Fruit fly (Drosophila melanogaster) whole organism, adult: Measurements from ENCODE around the gene CG43348.
A peak's percentile ranks its signal among the peaks of the same experiment; 100 is the strongest.

ENCODE experiments used
- CG11617 ChIP-seq: fragments of 200-800 bp; sonication (Bioruptor generic); optimal IDR thresholded peaks from 2 replicates; lab custom pipeline; 2017; ENCODE audit warnings: mild to moderate bottlenecking, missing biosample characterization, missing genetic modification reagents, missing genetic modification characterization
- CG12768 ChIP-seq: fragments of 200-800 bp; sonication (Bioruptor generic); optimal IDR thresholded peaks from 2 replicates; lab custom pipeline; 2017; ENCODE audit warnings: missing biosample characterization, missing genetic modification characterization, mild to moderate bottlenecking, moderate library complexity, missing genetic modification reagents
- CG14711 ChIP-seq: fragments of 200-800 bp; sonication (Bioruptor generic); optimal IDR thresholded peaks from 2 replicates; lab custom pipeline; 2018; ENCODE audit warnings: missing biosample characterization, mild to moderate bottlenecking, missing genetic modification characterization, moderate library complexity
- CG1620 ChIP-seq: fragments of 200-800 bp; sonication (Bioruptor generic); optimal IDR thresholded peaks from 2 replicates; lab custom pipeline; 2016; ENCODE audit warnings: missing biosample characterization, missing genetic modification characterization
- CG33017 ChIP-seq: fragments of 200-800 bp; sonication (Bioruptor generic); optimal IDR thresholded peaks from 2 replicates; lab custom pipeline; 2018; ENCODE audit warnings: missing biosample characterization, mild to moderate bottlenecking, missing genetic modification characterization, moderate library complexity
- CG5204 ChIP-seq: fragments of 200-800 bp; sonication (Bioruptor generic); optimal IDR thresholded peaks from 2 replicates; lab custom pipeline; 2016; ENCODE audit warnings: missing biosample characterization, missing genetic modification characterization
- CG7045 ChIP-seq: fragments of 200-800 bp; sonication (Bioruptor generic); optimal IDR thresholded peaks from 2 replicates; lab custom pipeline; 2017; ENCODE audit warnings: missing biosample characterization, mild to moderate bottlenecking, missing genetic modification characterization
- CG7101 ChIP-seq: fragments of 200-800 bp; sonication (Bioruptor generic); optimal IDR thresholded peaks from 2 replicates; lab custom pipeline; 2018; ENCODE audit warnings: missing biosample characterization, mild to moderate bottlenecking, missing genetic modification characterization, moderate library complexity
- Clk ChIP-seq: fragments of 200-800 bp; sonication (Bioruptor generic); optimal IDR thresholded peaks from 2 replicates; lab custom pipeline; 2017; ENCODE audit warnings: missing biosample characterization, missing genetic modification characterization
- Crg-1 ChIP-seq: fragments of 200-800 bp; sonication (Bioruptor generic); optimal IDR thresholded peaks from 2 replicates; lab custom pipeline; 2016; ENCODE audit warnings: missing biosample characterization, missing genetic modification characterization
- Mnt ChIP-seq: fragments of 200-800 bp; sonication (Bioruptor generic); optimal IDR thresholded peaks from 2 replicates; lab custom pipeline; 2016; ENCODE audit warnings: missing biosample characterization, mild to moderate bottlenecking, missing genetic modification characterization
- bab1 ChIP-seq: fragments of 200-800 bp; sonication (Bioruptor generic); optimal IDR thresholded peaks from 3 replicates; lab custom pipeline; 2019; ENCODE audit warnings: missing biosample characterization, mild to moderate bottlenecking, missing genetic modification characterization, moderate library complexity
- cic ChIP-seq: fragments of 200-800 bp; sonication (Bioruptor generic); optimal IDR thresholded peaks from 2 replicates; lab custom pipeline; 2017; ENCODE audit warnings: missing biosample characterization, mild to moderate bottlenecking, missing genetic modification characterization, moderate library complexity
- cnc ChIP-seq, 2 experiments: fragments of >200 bp; optimal IDR thresholded peaks; 2 replicates each; lab custom pipeline; 2017
- kay ChIP-seq: fragments of 200-800 bp; sonication (Bioruptor generic); peaks from one replicate; lab custom pipeline; 2016; ENCODE audit warnings: missing biosample characterization, missing genetic modification characterization, borderline replicate concordance
- ovo ChIP-seq: fragments of 200-800 bp; sonication (Bioruptor generic); optimal IDR thresholded peaks from 2 replicates; lab custom pipeline; 2016; ENCODE audit warnings: missing biosample characterization, missing genetic modification characterization
- pad ChIP-seq: fragments of 200-800 bp; sonication (Bioruptor generic); optimal IDR thresholded peaks from 3 replicates; lab custom pipeline; 2017; ENCODE audit warnings: missing biosample characterization, missing genetic modification characterization, mild to moderate bottlenecking, moderate library complexity, missing genetic modification reagents
- tj ChIP-seq: fragments of 200-800 bp; sonication (Bioruptor generic); optimal IDR thresholded peaks from 3 replicates; lab custom pipeline; 2017; ENCODE audit warnings: missing biosample characterization, mild to moderate bottlenecking, missing genetic modification characterization, moderate library complexity
- toe ChIP-seq: fragments of 200-800 bp; sonication (Bioruptor generic); optimal IDR thresholded peaks from 2 replicates; lab custom pipeline; 2016; ENCODE audit warnings: missing biosample characterization, missing genetic modification characterization

Gene CG43348

DNA sequence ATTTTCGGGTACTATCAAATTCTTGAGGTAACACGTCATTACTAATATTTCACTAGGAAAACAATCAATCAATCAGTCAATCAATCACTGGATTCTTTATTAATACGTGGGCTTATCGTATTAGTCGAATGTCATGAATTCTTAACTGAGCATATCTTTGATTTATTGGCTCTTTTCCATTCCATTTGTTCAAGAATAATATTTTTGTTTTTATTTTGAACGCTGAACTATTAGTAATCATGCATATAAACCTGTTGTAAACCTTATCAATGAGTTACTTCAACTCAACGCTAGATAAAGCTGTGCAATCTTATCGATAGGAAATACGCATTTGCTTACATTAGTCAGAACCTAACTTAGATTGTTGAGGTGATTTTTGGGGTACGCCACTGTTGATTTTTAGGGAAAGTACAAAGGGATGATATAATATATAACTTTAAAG, 2.2 kb downstream of the CG43348 start:
- TF ChIP-seq CG33017 (tag; lab: Kevin White, UChicago): no peak
- TF ChIP-seq kay: peak; percentile 83
- TF ChIP-seq cic: peak; percentile 38

DNA sequence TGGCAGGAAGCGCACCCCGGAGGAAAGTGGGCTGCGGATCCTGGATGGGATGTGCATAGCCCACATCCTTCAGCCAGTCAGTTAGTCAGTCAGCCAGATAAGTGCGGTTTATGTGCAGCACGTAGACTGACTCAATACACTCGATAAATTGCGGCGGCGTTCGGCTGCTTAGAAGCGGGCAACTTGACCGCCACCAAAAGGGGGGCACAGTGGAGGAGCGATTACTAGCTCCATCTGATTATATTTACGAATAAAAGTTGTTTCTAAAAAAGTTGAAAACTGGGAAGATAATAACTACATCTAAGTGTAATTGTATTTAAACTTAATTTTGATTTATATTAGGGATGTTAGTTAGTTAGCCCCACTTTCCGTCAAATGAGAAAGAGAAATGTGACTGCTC, 3.2 kb downstream of the CG43348 start:
- TF ChIP-seq CG14711: no peak
- TF ChIP-seq Mnt: no peak
- TF ChIP-seq Crg-1 (GFP tag; lab: Kevin White, UChicago): no peak
- no peak for TF ChIP-seq bab1
- no peak for TF ChIP-seq CG12768 (GFP tag; lab: Kevin White, UChicago)
- no peak for TF ChIP-seq toe (GFP tag; lab: Kevin White, UChicago)
- TF ChIP-seq tj (GFP tag; lab: Kevin White, UChicago): no peak
- TF ChIP-seq CG7045 (GFP tag; lab: Kevin White, UChicago): no peak
- no peak for TF ChIP-seq CG1620
- no peak for TF ChIP-seq Clk
- TF ChIP-seq ovo (GFP tag; lab: Kevin White, UChicago): no peak
- no peak for TF ChIP-seq CG11617 (GFP tag; lab: Kevin White, UChicago)
- TF ChIP-seq CG5204 (GFP tag; lab: Kevin White, UChicago): no peak
- no peak for TF ChIP-seq cnc (optimal IDR thresholded peaks at IDR 0.05; lab: Kevin White, UChicago)
- TF ChIP-seq cic: no peak
- TF ChIP-seq CG7101: no peak
- no peak for TF ChIP-seq CG33017 (tag; lab: Kevin White, UChicago)

- TF ChIP-seq cnc (optimal IDR thresholded peaks at IDR 0.05; lab: Kevin White, UChicago) (no peak), toe (GFP tag; lab: Kevin White, UChicago) (no peak), CG11617 (GFP tag; lab: Kevin White, UChicago) (no peak), cic (no peak), pad (no peak), CG14711 (no peak), CG12768 (GFP tag; lab: Kevin White, UChicago) (no peak), Mnt (no peak), bab1 (no peak), ovo (GFP tag; lab: Kevin White, UChicago) (no peak)
These were observed 4.7 kb downstream of the CG43348 start, which contains the start of gene CG14342 for dm6 chr2L:1203915-1204314. CG14342 (plus strand) TSS chr2L:1204215.

DNA sequence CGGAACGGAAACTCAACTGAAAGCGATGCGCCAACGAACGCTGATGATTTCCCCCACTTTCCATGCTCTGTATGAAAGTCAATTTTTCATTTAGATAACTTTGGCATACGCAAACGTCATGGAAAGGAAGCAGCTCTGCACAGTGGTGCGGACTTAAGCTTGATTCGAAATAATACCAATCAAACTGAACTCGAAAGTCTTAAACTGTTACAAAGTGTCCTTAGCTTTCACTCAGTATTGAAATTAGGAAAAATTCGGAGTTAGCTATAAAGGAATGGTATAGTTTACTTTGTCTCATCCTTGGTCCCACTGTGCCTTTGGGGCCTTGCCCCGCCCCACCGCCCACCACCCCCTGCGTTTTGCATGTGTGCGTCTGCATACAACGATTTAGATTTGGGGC, 8.2 kb downstream of the CG43348 start:
- TF ChIP-seq CG1620 (no peak), CG14711 (no peak), kay (no peak), CG7101 (no peak), CG11617 (GFP tag; lab: Kevin White, UChicago) (no peak), ovo (GFP tag; lab: Kevin White, UChicago) (no peak), toe (GFP tag; lab: Kevin White, UChicago) (no peak), Crg-1 (GFP tag; lab: Kevin White, UChicago) (no peak), cic (no peak), CG12768 (GFP tag; lab: Kevin White, UChicago) (no peak)

DNA sequence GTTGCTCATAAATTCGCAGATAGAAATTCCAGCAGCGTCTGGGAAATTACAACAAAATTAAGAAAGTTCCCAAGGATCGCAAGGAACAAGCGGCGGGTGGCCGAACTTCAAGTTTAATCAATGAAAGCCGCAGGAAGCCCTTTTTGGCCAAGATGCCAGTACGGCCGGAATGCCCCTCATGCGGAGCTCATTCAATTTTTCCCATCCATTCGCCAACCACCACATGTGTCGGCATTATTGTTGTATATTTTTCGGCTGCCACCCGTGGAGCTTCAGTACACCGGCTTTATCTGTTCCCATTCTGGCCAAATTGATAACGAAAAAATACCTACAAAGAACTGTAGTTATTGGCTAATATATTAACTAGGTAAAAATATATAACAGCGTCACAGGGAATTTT, 12.3 kb downstream of the CG43348 start:
- TF ChIP-seq cic (no peak), cnc (optimal IDR thresholded peaks at IDR 0.05; lab: Kevin White, UChicago) (no peak), ovo (GFP tag; lab: Kevin White, UChicago) (no peak), CG33017 (tag; lab: Kevin White, UChicago) (no peak), tj (GFP tag; lab: Kevin White, UChicago) (no peak), CG12768 (GFP tag; lab: Kevin White, UChicago) (no peak), CG7045 (GFP tag; lab: Kevin White, UChicago) (no peak), CG7101 (no peak), Clk (no peak), bab1 (no peak), pad (no peak)

- TF ChIP-seq CG1620: no peak
- no peak for TF ChIP-seq cic
- TF ChIP-seq Mnt: no peak
- no peak for TF ChIP-seq CG14711
- no peak for TF ChIP-seq cnc (optimal IDR thresholded peaks at IDR 0.05; lab: Kevin White, UChicago)
- TF ChIP-seq CG5204 (GFP tag; lab: Kevin White, UChicago): no peak
- no peak for TF ChIP-seq Clk
- TF ChIP-seq CG33017 (tag; lab: Kevin White, UChicago): no peak
- TF ChIP-seq Crg-1 (GFP tag; lab: Kevin White, UChicago): no peak
- TF ChIP-seq CG12768 (GFP tag; lab: Kevin White, UChicago): no peak
These were observed 14.4 kb downstream of the CG43348 start for dm6 chr2L:1213587-1213986.

DNA sequence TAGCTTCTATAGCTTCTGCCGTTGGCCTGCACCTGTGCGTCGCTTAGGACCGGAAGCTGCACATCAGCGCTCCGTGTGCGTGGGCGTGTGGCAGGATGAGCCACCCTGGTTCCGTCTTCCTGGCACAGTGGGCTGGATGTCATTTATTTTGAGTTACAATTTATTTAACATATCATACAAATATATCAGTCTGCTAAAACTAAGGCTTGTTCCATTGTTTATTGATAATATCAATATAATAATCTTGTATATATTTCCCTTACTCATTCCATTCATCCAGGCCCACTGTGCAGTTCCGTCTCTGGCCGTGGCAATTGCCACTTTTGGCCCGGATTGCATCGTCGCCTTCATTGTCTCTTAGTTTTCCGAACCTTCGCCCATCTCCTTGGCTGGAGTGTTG, 15.3 kb downstream of the CG43348 start:
- TF ChIP-seq cnc (optimal IDR thresholded peaks at IDR 0.05; lab: Kevin White, UChicago) (no peak), CG33017 (tag; lab: Kevin White, UChicago) (no peak), Clk (no peak), tj (GFP tag; lab: Kevin White, UChicago) (no peak), CG12768 (GFP tag; lab: Kevin White, UChicago) (no peak), CG5204 (GFP tag; lab: Kevin White, UChicago) (no peak), CG11617 (GFP tag; lab: Kevin White, UChicago) (no peak), toe (GFP tag; lab: Kevin White, UChicago) (no peak)

DNA sequence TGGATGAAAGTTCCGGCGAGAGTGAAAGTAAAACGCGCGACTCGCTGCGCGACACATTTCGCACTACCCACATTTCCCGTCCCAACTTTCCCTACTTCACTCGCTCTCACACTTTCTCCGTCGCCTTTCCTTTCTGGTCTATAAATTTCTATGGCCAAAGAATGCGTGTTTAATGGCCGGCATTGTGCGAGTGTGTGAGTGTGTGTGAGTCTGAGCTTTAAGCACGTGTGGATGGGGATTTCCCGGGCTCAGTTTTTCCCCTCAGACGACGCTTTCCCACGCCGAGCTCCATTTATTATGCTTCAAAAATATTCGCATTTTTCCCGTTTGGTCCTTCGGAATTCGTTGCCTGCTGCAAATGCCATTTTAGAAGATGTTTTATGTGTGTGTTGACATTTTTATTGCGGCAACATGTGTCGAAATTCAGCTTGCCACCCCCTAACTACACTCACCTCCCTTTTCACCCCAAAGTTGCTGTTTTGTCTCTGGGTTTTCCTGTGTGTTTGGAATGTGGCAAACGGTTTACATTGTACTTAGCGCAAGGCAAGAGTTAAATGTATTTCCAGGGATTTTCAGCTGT, 17.9 kb downstream of the CG43348 start:
- no peak for TF ChIP-seq CG12768 (GFP tag; lab: Kevin White, UChicago)
- TF ChIP-seq pad: no peak
- no peak for TF ChIP-seq cnc (optimal IDR thresholded peaks at IDR 0.05; lab: Kevin White, UChicago)
- TF ChIP-seq CG7101: no peak
- TF ChIP-seq CG1620: no peak
- no peak for TF ChIP-seq CG33017 (tag; lab: Kevin White, UChicago)
- no peak for TF ChIP-seq Mnt
- no peak for TF ChIP-seq Crg-1 (GFP tag; lab: Kevin White, UChicago)
- no peak for TF ChIP-seq bab1
- no peak for TF ChIP-seq toe (GFP tag; lab: Kevin White, UChicago)
- TF ChIP-seq cic: no peak
- no peak for TF ChIP-seq CG7045 (GFP tag; lab: Kevin White, UChicago)
